Fruit fly (Drosophila melanogaster): Measurements from ENCODE around the gene CG7557.
A peak's percentile ranks its signal among the peaks of the same experiment; 100 is the strongest.

CG7557 gene

DNA sequence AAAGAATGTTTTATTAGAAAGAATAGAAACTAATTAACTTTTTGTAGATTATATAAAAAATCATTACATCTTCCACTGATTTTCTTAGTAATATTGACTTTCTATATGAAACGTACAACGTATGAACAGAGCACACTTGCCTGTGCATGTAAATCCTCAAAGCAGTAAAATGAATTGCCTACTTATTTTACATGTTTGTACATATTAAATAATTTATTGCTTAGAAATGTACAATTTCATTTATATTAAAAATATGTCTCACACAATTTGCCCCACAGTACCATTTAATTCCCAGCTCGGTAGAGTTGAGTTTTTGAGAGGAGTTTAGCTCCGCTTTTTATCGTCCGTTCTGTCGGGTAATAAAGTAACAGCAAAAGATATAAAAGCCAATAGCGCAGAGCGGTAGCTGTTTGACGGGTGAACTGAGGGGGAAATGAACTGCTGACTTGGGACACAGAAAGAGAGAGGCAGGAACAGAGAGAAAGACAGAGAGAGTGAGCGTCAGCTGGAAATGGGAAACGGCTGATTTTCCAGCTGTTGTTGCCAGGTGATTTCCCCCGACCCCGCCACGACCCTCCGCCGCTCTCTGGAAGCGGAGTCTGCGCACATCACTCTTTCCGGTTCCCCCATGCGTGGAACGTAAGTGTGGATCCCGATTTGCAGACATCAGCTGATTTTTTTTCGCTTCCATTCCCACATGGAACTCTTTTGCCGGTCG, 48.3 kb downstream of the CG7557 start:
- TF ChIP-seq CG4496 (GFP tag; IDR thresholded peaks at IDR 0.05): no peak
- TF ChIP-seq rn (GFP tag; IDR thresholded peaks at IDR 0.05): no peak
- TF ChIP-seq CG17806 (tag; optimal IDR thresholded peaks at IDR 0.05): peak; percentile 40
- TF ChIP-seq D1 (tag; optimal IDR thresholded peaks at IDR 0.05): no peak
- no peak for TF ChIP-seq CG34367 (tag; optimal IDR thresholded peaks at IDR 0.05)
- TF ChIP-seq CG13204 (GFP tag; optimal IDR thresholded peaks at IDR 0.05): peak; percentile 57
- TF ChIP-seq gl (tag; optimal IDR thresholded peaks at IDR 0.05): peak; percentile 7
- peak; percentile 67 for TF ChIP-seq CG14655 (GFP tag; optimal IDR thresholded peaks at IDR 0.05)
- TF ChIP-seq CG12605 (GFP tag; IDR thresholded peaks at IDR 0.05): no peak; the same call in 1 of the 2 replicates
- TF ChIP-seq Ets98B (GFP tag; IDR thresholded peaks at IDR 0.05): peak; percentile 24; the same call in 1 of the 2 replicates
- TF ChIP-seq CG8301 (tag; optimal IDR thresholded peaks at IDR 0.05): peak; percentile 31
- TF ChIP-seq CG9948 (tag; optimal IDR thresholded peaks at IDR 0.05): peak; percentile 26
- TF ChIP-seq Pif1B (GFP tag; optimal IDR thresholded peaks at IDR 0.05): peak; percentile 46
- TF ChIP-seq fd96Ca (GFP tag; IDR thresholded peaks at IDR 0.05): no peak
- TF ChIP-seq Pif1A (GFP tag; optimal IDR thresholded peaks at IDR 0.05): peak; percentile 41
- no peak for TF ChIP-seq Snoo (tag; optimal IDR thresholded peaks at IDR 0.05)
- peak; percentile 22 for TF ChIP-seq CG15710 (tag; optimal IDR thresholded peaks at IDR 0.05)
- peak; percentile 90 for TF ChIP-seq EcR (GFP tag; optimal IDR thresholded peaks at IDR 0.05)
- TF ChIP-seq CG32121 (GFP tag; IDR thresholded peaks at IDR 0.05): no peak
- no peak for TF ChIP-seq CG10348 (GFP tag; IDR thresholded peaks at IDR 0.05)
- peak; percentile 47 for TF ChIP-seq CG8159 (tag; optimal IDR thresholded peaks at IDR 0.05)
